Worm (Caenorhabditis elegans) whole organism, L4 larva: ENCODE measurements around the gene C07D10.6.

ENCODE experiments used
- D1046.2 ChIP-seq: fragments of 200-800 bp; sonication (Bioruptor generic); IDR thresholded peaks from 2 replicates; pipeline ENCODE4 v1.3.6; 2022; ENCODE audit warnings: missing genetic modification characterization, missing compliant biosample characterization
- F10B5.3 ChIP-seq: sonication (generic microtip); optimal IDR thresholded peaks from 2 replicates; lab custom pipeline; 2016; ENCODE audit warnings: mild to moderate bottlenecking, missing genetic modification characterization, missing compliant biosample characterization
- F49E8.2 ChIP-seq: sonication (generic microtip); optimal IDR thresholded peaks from 2 replicates; lab custom pipeline; 2016; ENCODE audit warnings: missing compliant biosample characterization, mild to moderate bottlenecking, missing genetic modification characterization, borderline replicate concordance
- R02D3.7 ChIP-seq: fragments of 150-350 bp; sonication (generic microtip); optimal IDR thresholded peaks from 3 replicates; lab custom pipeline; 2014; ENCODE audit warnings: missing biosample characterization, missing genetic modification characterization
- T20F7.1 ChIP-seq: fragments of 200-800 bp; sonication (Bioruptor generic); optimal IDR thresholded peaks from 2 replicates; lab custom pipeline; 2018; ENCODE audit warnings: mild to moderate bottlenecking, missing genetic modification characterization, missing compliant biosample characterization
- Y48G9A.11 ChIP-seq: fragments of 200-800 bp; sonication (Bioruptor generic); IDR thresholded peaks from 2 replicates; pipeline ENCODE4 v1.3.6; 2022; ENCODE audit warnings: missing genetic modification reagents, missing genetic modification characterization, missing compliant biosample characterization
- aha-1 ChIP-seq: fragments of 150-350 bp; peaks from one replicate; lab custom pipeline; 2014; ENCODE audit warnings: missing biosample characterization, missing genetic modification characterization
- attf-4 ChIP-seq: sonication (generic microtip); optimal IDR thresholded peaks from 3 replicates; lab custom pipeline; 2017; ENCODE audit warnings: missing biosample characterization, missing genetic modification characterization
- ceh-32 ChIP-seq: sonication (generic microtip); optimal IDR thresholded peaks from 2 replicates; lab custom pipeline; 2016; ENCODE audit warnings: mild to moderate bottlenecking, missing genetic modification characterization, missing compliant biosample characterization; ENCODE audit not compliant: poor library complexity
- ceh-44 ChIP-seq: fragments of 200-800 bp; sonication (Bioruptor generic); IDR thresholded peaks from 2 replicates; pipeline ENCODE4 v1.3.6; 2022; ENCODE audit warnings: missing genetic modification reagents, missing genetic modification characterization, missing compliant biosample characterization
- ctbp-1 ChIP-seq: fragments of 200-800 bp; sonication (Bioruptor generic); IDR thresholded peaks from 2 replicates; pipeline ENCODE4 v1.3.6; 2022; ENCODE audit warnings: missing genetic modification reagents, missing genetic modification characterization, missing compliant biosample characterization
- dmd-6 ChIP-seq: fragments of 200-800 bp; sonication (Bioruptor generic); IDR thresholded peaks from 2 replicates; pipeline ENCODE4 v1.3.6; 2022; ENCODE audit warnings: missing genetic modification reagents, missing genetic modification characterization, missing compliant biosample characterization
- dmd-8 ChIP-seq: fragments of 200-800 bp; sonication (Bioruptor generic); IDR thresholded peaks from 2 replicates; pipeline ENCODE4 v1.3.6; 2022; ENCODE audit warnings: missing genetic modification characterization, missing compliant biosample characterization
- egl-43 ChIP-seq: fragments of 200-800 bp; sonication (Bioruptor generic); IDR thresholded peaks from 2 replicates; pipeline ENCODE4 v1.3.6; 2022; ENCODE audit warnings: missing genetic modification reagents, missing genetic modification characterization, missing compliant biosample characterization
- fkh-10 ChIP-seq: fragments of 150-350 bp; optimal IDR thresholded peaks from 2 replicates; lab custom pipeline; 2014; ENCODE audit warnings: missing biosample characterization, missing genetic modification reagents, missing genetic modification characterization
- lim-7 ChIP-seq: fragments of 200-800 bp; sonication (Bioruptor generic); IDR thresholded peaks from 2 replicates; pipeline ENCODE4 v1.3.6; 2022; ENCODE audit warnings: missing genetic modification characterization, missing compliant biosample characterization
- lin-1 ChIP-seq: fragments of 200-800 bp; sonication (Bioruptor generic); IDR thresholded peaks from 2 replicates; pipeline ENCODE4 v1.3.6; 2022; ENCODE audit warnings: missing genetic modification reagents, missing genetic modification characterization, missing compliant biosample characterization
- lin-15B ChIP-seq: fragments of 150-350 bp; sonication (generic microtip); optimal IDR thresholded peaks from 3 replicates; lab custom pipeline; 2014; ENCODE audit warnings: missing biosample characterization, missing genetic modification characterization
- lin-38 ChIP-seq: fragments of 200-800 bp; sonication (Bioruptor generic); IDR thresholded peaks from 2 replicates; pipeline ENCODE4 v1.3.6; 2022; ENCODE audit warnings: missing genetic modification reagents, missing genetic modification characterization, missing compliant biosample characterization
- lin-39 ChIP-seq: fragments of 150-350 bp; optimal IDR thresholded peaks from 2 replicates; lab custom pipeline; 2014; ENCODE audit warnings: missing biosample characterization, missing genetic modification reagents, missing genetic modification characterization
- lsy-2 ChIP-seq, 2 experiments: fragments of 150-350 bp in 1 of 2; sonication (generic microtip) in 1 of 2; optimal IDR thresholded peaks; 2 replicates each; lab custom pipeline; 2014 to 2017; ENCODE audit warnings: missing biosample characterization in 2 of 2, missing genetic modification characterization in 2 of 2
- madf-9 ChIP-seq: fragments of 200-800 bp; sonication (Bioruptor generic); conservative IDR thresholded peaks from 2 replicates; pipeline ENCODE4 v1.3.6; 2022; ENCODE audit warnings: missing genetic modification reagents, missing genetic modification characterization, missing compliant biosample characterization
- mes-2 ChIP-seq: sonication (generic microtip); optimal IDR thresholded peaks from 2 replicates; lab custom pipeline; 2016; ENCODE audit warnings: missing genotype, mild to moderate bottlenecking, missing genetic modification characterization, missing compliant biosample characterization; ENCODE audit not compliant: poor library complexity, severe bottlenecking
- mxl-2 ChIP-seq: fragments of 200-800 bp; sonication (Bioruptor generic); conservative IDR thresholded peaks from 2 replicates; pipeline ENCODE4 v1.3.6; 2022; ENCODE audit warnings: missing genetic modification reagents, missing genetic modification characterization, missing compliant biosample characterization
- nhr-10 ChIP-seq: fragments of 150-350 bp; optimal IDR thresholded peaks from 2 replicates; lab custom pipeline; 2014; ENCODE audit warnings: missing biosample characterization, missing genetic modification characterization
- php-3 ChIP-seq: fragments of 200-800 bp; sonication (Bioruptor generic); IDR thresholded peaks from 2 replicates; pipeline ENCODE4 v1.3.6; 2022; ENCODE audit warnings: missing genetic modification reagents, missing genetic modification characterization, missing compliant biosample characterization
- saeg-2 ChIP-seq: fragments of 200-800 bp; sonication (Bioruptor generic); IDR thresholded peaks from 2 replicates; pipeline ENCODE4 v1.3.6; 2022; ENCODE audit warnings: missing genetic modification reagents, missing genetic modification characterization, missing compliant biosample characterization
- set-16 ChIP-seq: fragments of 200-800 bp; sonication (Bioruptor generic); IDR thresholded peaks from 2 replicates; pipeline ENCODE4 v1.3.6; 2022; ENCODE audit warnings: missing genetic modification reagents, missing genetic modification characterization, missing compliant biosample characterization
- skn-1 ChIP-seq: fragments of 150-350 bp; optimal IDR thresholded peaks from 2 replicates; lab custom pipeline; 2014; ENCODE audit warnings: missing biosample characterization, missing genetic modification characterization
- snpc-1.2 ChIP-seq: fragments of 200-800 bp; sonication (Bioruptor generic); IDR thresholded peaks from 2 replicates; pipeline ENCODE4 v1.3.6; 2022; ENCODE audit warnings: missing genetic modification reagents, missing genetic modification characterization, missing compliant biosample characterization
- snpc-4 ChIP-seq: fragments of 150-350 bp; optimal IDR thresholded peaks from 2 replicates; lab custom pipeline; 2014; ENCODE audit warnings: missing biosample characterization, missing genetic modification characterization
- tra-1 ChIP-seq: fragments of 200-800 bp; sonication (Bioruptor generic); IDR thresholded peaks from 2 replicates; pipeline ENCODE4 v1.3.6; 2022; ENCODE audit warnings: missing genetic modification reagents, missing genetic modification characterization, missing compliant biosample characterization
- unc-130 ChIP-seq: sonication (generic microtip); optimal IDR thresholded peaks from 2 replicates; lab custom pipeline; 2016; ENCODE audit warnings: missing genetic modification reagents, missing genetic modification characterization, missing compliant biosample characterization
- unc-62 ChIP-seq, 3 experiments: fragments of 150-350 bp in 1 of 3; sonication (generic microtip); optimal IDR thresholded peaks in 2 of 3; peaks in 1 of 3; 1 replicate in 1 of 3; 2 replicates in 2 of 3; lab custom pipeline; 2014 to 2017; ENCODE audit warnings: missing biosample characterization in 3 of 3, missing genetic modification characterization in 3 of 3, missing genetic modification reagents in 3 of 3, missing genotype in 1 of 3
- zfp-2 ChIP-seq: sonication (generic microtip); optimal IDR thresholded peaks from 2 replicates; lab custom pipeline; 2016; ENCODE audit warnings: mild to moderate bottlenecking, missing genetic modification characterization, missing compliant biosample characterization
- zip-2 ChIP-seq: fragments of 150-350 bp; optimal IDR thresholded peaks from 2 replicates; lab custom pipeline; 2014; ENCODE audit warnings: missing biosample characterization, missing genetic modification characterization
- ztf-11 ChIP-seq: fragments of 150-350 bp; optimal IDR thresholded peaks from 2 replicates; lab custom pipeline; 2014; ENCODE audit warnings: missing biosample characterization, missing genetic modification characterization

C07D10.6 gene

DNA sequence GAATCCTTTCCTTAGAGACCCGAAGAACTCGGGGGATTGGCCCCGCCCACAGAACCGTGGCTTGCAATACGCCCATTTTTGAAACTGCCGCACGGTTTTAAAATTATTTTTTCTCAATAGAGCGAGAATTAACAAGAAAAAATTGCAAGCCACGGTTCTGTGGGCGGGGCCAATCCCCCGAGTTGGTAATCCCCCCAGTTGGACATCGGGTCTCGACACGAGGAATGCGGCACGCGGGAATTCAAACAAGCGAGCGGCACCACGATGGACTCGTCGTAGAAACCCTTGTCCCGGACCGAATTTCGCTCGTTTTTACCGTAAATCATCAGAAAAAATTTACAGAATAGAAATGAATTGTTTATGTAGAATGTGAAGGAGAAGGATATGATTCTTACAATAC, 26.1 kb upstream of the C07D10.6 start:
- TF ChIP-seq lim-7 (GFP tag; lab: Robert Waterston, UW): peak; percentile 52; the same call in 1 of the 2 replicates
- no peak for TF ChIP-seq ztf-11 (tag; lab: Kevin White, UChicago)
- peak; percentile 48; the same call in 1 of the 2 replicates for TF ChIP-seq snpc-1.2 (GFP tag; lab: Robert Waterston, UW)
- TF ChIP-seq Y48G9A.11 (GFP tag; lab: Robert Waterston, UW): peak; percentile 91
- peak; percentile 15 for TF ChIP-seq mes-2 (tag; lab: Kevin White, UChicago)
- TF ChIP-seq ceh-44: no peak
- no peak for TF ChIP-seq zip-2 (tag; lab: Kevin White, UChicago)
- TF ChIP-seq F49E8.2 (tag; lab: Kevin White, UChicago): peak; percentile 57
- 0 out of 2 replicates have a peak, but pooled peaks have one; percentile 54 for TF ChIP-seq dmd-8
- no peak for TF ChIP-seq tra-1 (GFP tag; lab: Robert Waterston, UW)
- no peak for TF ChIP-seq T20F7.1 (GFP tag; lab: Kevin White, UChicago)
- TF ChIP-seq php-3: 0 out of 2 replicates have a peak, but pooled peaks have one; percentile 50
- TF ChIP-seq egl-43: peak; percentile 58; the same call in 1 of the 2 replicates
- no peak for TF ChIP-seq D1046.2 (GFP tag; lab: Robert Waterston, UW)
- TF ChIP-seq lin-38 (GFP tag; lab: Robert Waterston, UW): peak; percentile 69
- peak; percentile 55 for TF ChIP-seq unc-130 (GFP tag; lab: Kevin White, UChicago)

ce11 chrII:7356326-7356725, 22.8 kb upstream of the C07D10.6 start, which contains the start of gene haf-2:
TSS of gene haf-2 (minus strand) at chrII:7356426.
- TF ChIP-seq lsy-2 (tag; optimal IDR thresholded peaks at IDR 0.05; lab: Kevin White, UChicago) (no peak), unc-62 (GFP tag; optimal IDR thresholded peaks at IDR 0.05 in 1 of 2; lab: Kevin White, UChicago) (peak in 1 of 2 experiments; percentile 51), unc-62 (tag; optimal IDR thresholded peaks at IDR 0.05; lab: Kevin White, UChicago) (no peak)

ce11 chrII:7356773-7357172, 22.3 kb upstream of the C07D10.6 start:
- TF ChIP-seq T20F7.1 (GFP tag; lab: Kevin White, UChicago): peak; percentile 91
- TF ChIP-seq zfp-2 (tag; lab: Kevin White, UChicago): no peak
- peak; percentile 53 for TF ChIP-seq aha-1 (tag; lab: Kevin White, UChicago)
- peak in 1 of 2 experiments; percentile 69 for TF ChIP-seq lsy-2 (tag; optimal IDR thresholded peaks at IDR 0.05; lab: Kevin White, UChicago)
- no peak for TF ChIP-seq snpc-4 (tag; lab: Kevin White, UChicago)
- TF ChIP-seq ctbp-1 (GFP tag; lab: Robert Waterston, UW): no peak
- TF ChIP-seq R02D3.7 (tag; lab: Kevin White, UChicago): peak; percentile 63
- TF ChIP-seq Y48G9A.11 (GFP tag; lab: Robert Waterston, UW): peak; percentile 99
- TF ChIP-seq mes-2 (tag; lab: Kevin White, UChicago): peak; percentile 57
- TF ChIP-seq madf-9 (GFP tag; lab: Robert Waterston, UW): no peak

DNA sequence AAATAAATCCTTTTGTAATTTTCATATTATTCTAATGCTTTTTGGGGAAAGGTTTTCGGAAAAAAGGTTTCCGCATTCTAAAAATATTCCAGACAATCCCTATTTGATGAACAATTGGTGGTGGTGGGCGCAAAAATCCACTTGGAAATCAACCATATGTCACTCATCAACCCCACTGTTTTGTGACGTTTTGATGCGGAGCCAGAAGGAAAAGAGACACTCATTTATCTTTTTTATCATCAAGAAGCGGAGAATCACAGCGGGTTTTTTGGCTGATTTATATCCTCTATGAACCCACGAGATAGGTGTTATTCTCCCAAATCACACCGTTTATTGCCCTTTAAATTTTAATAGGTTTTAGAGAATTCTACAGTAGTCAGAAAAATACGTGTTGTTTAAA, 21.9 kb upstream of the C07D10.6 start:
- no peak for TF ChIP-seq fkh-10 (GFP tag; lab: Kevin White, UChicago)
- no peak for TF ChIP-seq mes-2 (tag; lab: Kevin White, UChicago)
- no peak for TF ChIP-seq mxl-2 (GFP tag; lab: Robert Waterston, UW)
- TF ChIP-seq dmd-6 (GFP tag; lab: Robert Waterston, UW): no peak
- TF ChIP-seq lin-15B: no peak
- no peak for TF ChIP-seq saeg-2 (GFP tag; lab: Robert Waterston, UW)
- no peak for TF ChIP-seq ctbp-1 (GFP tag; lab: Robert Waterston, UW)
- TF ChIP-seq attf-4: no peak
- no peak for TF ChIP-seq lin-39
- TF ChIP-seq ceh-32: no peak
- TF ChIP-seq F10B5.3 (tag; lab: Kevin White, UChicago): no peak
- TF ChIP-seq F49E8.2 (tag; lab: Kevin White, UChicago): no peak
- no peak for TF ChIP-seq skn-1 (tag; lab: Kevin White, UChicago)
- TF ChIP-seq set-16 (GFP tag; lab: Robert Waterston, UW): no peak
- TF ChIP-seq lin-1 (GFP tag; lab: Robert Waterston, UW): no peak
- no peak for TF ChIP-seq unc-130 (GFP tag; lab: Kevin White, UChicago)
- TF ChIP-seq ceh-44: no peak
- no peak for TF ChIP-seq nhr-10 (tag; lab: Kevin White, UChicago)
- TF ChIP-seq, all 104 proteins: peak for 0
